Fruit fly (Drosophila melanogaster) whole organism, embryonic: ENCODE results near the gene Pat1.

ENCODE experiments used
- CG10147 ChIP-seq: fragments of 200-800 bp; sonication (Bioruptor generic); optimal IDR thresholded peaks from 2 replicates; lab custom pipeline; 2019; ENCODE audit warnings: missing biosample characterization, mild to moderate bottlenecking, missing genetic modification characterization, moderate library complexity
- CG10366 ChIP-seq: fragments of 200-800 bp; sonication (Bioruptor generic); IDR thresholded peaks from 2 replicates; pipeline ENCODE4 v1.3.6; 2022; ENCODE audit warnings: missing biosample characterization, missing genetic modification characterization
- CG10654 ChIP-seq: fragments of 200-800 bp; sonication (Bioruptor generic); optimal IDR thresholded peaks from 2 replicates; lab custom pipeline; 2016; ENCODE audit warnings: missing biosample characterization, missing genetic modification characterization
- CG11456 ChIP-seq: fragments of 200-800 bp; sonication (Bioruptor generic); IDR thresholded peaks from 3 replicates; pipeline ENCODE4 v1.3.6; 2022; ENCODE audit warnings: missing biosample characterization, missing genetic modification characterization
- CG11504 ChIP-seq: fragments of 200-800 bp; sonication (Bioruptor generic); optimal IDR thresholded peaks from 3 replicates; lab custom pipeline; 2019; ENCODE audit warnings: missing biosample characterization, mild to moderate bottlenecking, missing genetic modification characterization, moderate library complexity
- CG15601 ChIP-seq: fragments of 200-800 bp; sonication (Bioruptor generic); optimal IDR thresholded peaks from 3 replicates; lab custom pipeline; 2019; ENCODE audit warnings: missing biosample characterization, mild to moderate bottlenecking, missing genetic modification characterization, moderate library complexity
- CG16863 ChIP-seq: fragments of 200-800 bp; sonication (Bioruptor generic); optimal IDR thresholded peaks from 3 replicates; lab custom pipeline; 2016; ENCODE audit warnings: missing biosample characterization, missing genetic modification characterization
- CG17328 ChIP-seq: fragments of 200-800 bp; sonication (Bioruptor generic); IDR thresholded peaks from 2 replicates; pipeline ENCODE4 v1.3.6; 2022; ENCODE audit warnings: missing biosample characterization, missing genetic modification characterization
- CG17829 ChIP-seq: fragments of 200-800 bp; optimal IDR thresholded peaks from 2 replicates; lab custom pipeline; 2019; ENCODE audit warnings: missing biosample characterization, mild to moderate bottlenecking, missing genetic modification characterization, moderate library complexity
- CG18011 ChIP-seq: fragments of 200-800 bp; sonication (Bioruptor generic); optimal IDR thresholded peaks from 2 replicates; lab custom pipeline; 2017; ENCODE audit warnings: missing biosample characterization, missing genetic modification characterization, mild to moderate bottlenecking, moderate library complexity, missing genotype
- CG18262 ChIP-seq: fragments of 200-800 bp; optimal IDR thresholded peaks from 3 replicates; lab custom pipeline; 2019; ENCODE audit warnings: missing biosample characterization, mild to moderate bottlenecking, missing genetic modification characterization, moderate library complexity
- CG2116 ChIP-seq: fragments of 200-800 bp; sonication (Bioruptor generic); optimal IDR thresholded peaks from 3 replicates; lab custom pipeline; 2018; ENCODE audit warnings: missing biosample characterization, mild to moderate bottlenecking, missing genetic modification characterization
- CG32772 ChIP-seq: fragments of 200-800 bp; sonication (Bioruptor generic); IDR thresholded peaks from 2 replicates; pipeline ENCODE4 v1.3.6; 2022; ENCODE audit warnings: missing biosample characterization, missing genetic modification characterization
- CG3995 ChIP-seq: fragments of 200-800 bp; sonication (Bioruptor generic); optimal IDR thresholded peaks from 3 replicates; lab custom pipeline; 2016; ENCODE audit warnings: missing biosample characterization, missing genetic modification characterization
- CG4404 ChIP-seq: fragments of 200-800 bp; sonication (Bioruptor generic); IDR thresholded peaks from 2 replicates; pipeline ENCODE4 v1.3.6; 2022; ENCODE audit warnings: missing biosample characterization, missing genetic modification characterization
- CG5953 ChIP-seq: fragments of 200-800 bp; sonication (Bioruptor generic); IDR thresholded peaks from 2 replicates; pipeline ENCODE4 v1.3.6; 2022; ENCODE audit warnings: missing biosample characterization, missing genetic modification characterization
- CG6175 ChIP-seq: fragments of 200-800 bp; sonication (Bioruptor generic); IDR thresholded peaks from 3 replicates; pipeline ENCODE4 v1.3.6; 2022; ENCODE audit warnings: missing biosample characterization, missing genetic modification characterization
- CG6765 ChIP-seq: fragments of 200-800 bp; sonication (Bioruptor generic); optimal IDR thresholded peaks from 3 replicates; lab custom pipeline; 2017; ENCODE audit warnings: missing biosample characterization, mild to moderate bottlenecking, missing genetic modification characterization
- CG6791 ChIP-seq: fragments of 200-800 bp; sonication (Bioruptor generic); IDR thresholded peaks from 3 replicates; pipeline ENCODE4 v1.3.6; 2022; ENCODE audit warnings: missing biosample characterization, missing genetic modification characterization; ENCODE audit not compliant: partially characterized antibody
- CG7987 ChIP-seq: fragments of 200-800 bp; sonication (Bioruptor generic); optimal IDR thresholded peaks from 2 replicates; lab custom pipeline; 2018; ENCODE audit warnings: missing biosample characterization, mild to moderate bottlenecking, missing genetic modification characterization, moderate library complexity
- CG9609 ChIP-seq: fragments of 200-800 bp; sonication (Bioruptor generic); optimal IDR thresholded peaks from 3 replicates; lab custom pipeline; 2016; ENCODE audit warnings: missing biosample characterization, missing genetic modification characterization
- Drgx ChIP-seq: fragments of 200-800 bp; sonication (Bioruptor generic); IDR thresholded peaks from 2 replicates; pipeline ENCODE4 v1.3.6; 2022; ENCODE audit warnings: missing biosample characterization, missing genetic modification characterization
- Fer1 ChIP-seq: fragments of 200-800 bp; sonication (Bioruptor generic); optimal IDR thresholded peaks from 2 replicates; lab custom pipeline; 2017; ENCODE audit warnings: missing biosample characterization, mild to moderate bottlenecking, missing genetic modification characterization
- Gug ChIP-seq: fragments of 200-800 bp; sonication (Bioruptor generic); IDR thresholded peaks from 4 replicates; pipeline ENCODE4 v1.3.6; 2022; ENCODE audit warnings: missing biosample characterization, missing genetic modification characterization
- H2.0 ChIP-seq: fragments of 200-800 bp; sonication (Bioruptor generic); IDR thresholded peaks from 2 replicates; pipeline ENCODE4 v1.3.6; 2022; ENCODE audit warnings: missing biosample characterization, missing genetic modification characterization
- Max ChIP-seq: fragments of 200-800 bp; sonication (Bioruptor generic); optimal IDR thresholded peaks from 2 replicates; lab custom pipeline; 2016; ENCODE audit warnings: missing biosample characterization, mild to moderate bottlenecking, missing genetic modification characterization
- Med ChIP-seq: fragments of 200-800 bp; sonication (Bioruptor generic); peaks from one replicate; lab custom pipeline; 2016; ENCODE audit warnings: missing biosample characterization, missing genetic modification characterization, mild to moderate bottlenecking, inconsistent platforms, moderate library complexity
- Mrtf ChIP-seq: fragments of 200-800 bp; sonication (Bioruptor generic); IDR thresholded peaks from 3 replicates; pipeline ENCODE4 v1.3.6; 2022; ENCODE audit warnings: missing biosample characterization, missing genetic modification characterization
- Myb ChIP-seq: fragments of 200-800 bp; sonication (Bioruptor generic); optimal IDR thresholded peaks from 2 replicates; lab custom pipeline; 2016; ENCODE audit warnings: missing biosample characterization, missing genetic modification characterization
- Neu2 ChIP-seq: fragments of 200-800 bp; sonication (Bioruptor generic); optimal IDR thresholded peaks from 3 replicates; lab custom pipeline; 2016; ENCODE audit warnings: missing biosample characterization, missing genetic modification characterization, borderline replicate concordance
- Sry-δ ChIP-seq: fragments of 200-800 bp; sonication (Bioruptor generic); optimal IDR thresholded peaks from 2 replicates; lab custom pipeline; 2016; ENCODE audit warnings: missing biosample characterization, missing genetic modification characterization
- Ssrp ChIP-seq: fragments of 200-800 bp; sonication (Bioruptor generic); optimal IDR thresholded peaks from 2 replicates; lab custom pipeline; 2018; ENCODE audit warnings: missing biosample characterization, mild to moderate bottlenecking, missing genetic modification characterization, moderate library complexity
- Vsx1 ChIP-seq: fragments of 200-800 bp; sonication (Bioruptor generic); optimal IDR thresholded peaks from 2 replicates; lab custom pipeline; 2017; ENCODE audit warnings: missing biosample characterization, mild to moderate bottlenecking, missing genetic modification characterization, missing genetic modification reagents
- ac ChIP-seq: fragments of 200-800 bp; sonication (Bioruptor generic); optimal IDR thresholded peaks from 3 replicates; lab custom pipeline; 2017; ENCODE audit warnings: missing biosample characterization, mild to moderate bottlenecking, missing genetic modification characterization
- ato ChIP-seq: fragments of 200-800 bp; sonication (Bioruptor generic); IDR thresholded peaks from 2 replicates; pipeline ENCODE4 v1.3.6; 2022; ENCODE audit warnings: missing biosample characterization, missing genetic modification characterization; ENCODE audit not compliant: partially characterized antibody
- bab2 ChIP-seq: fragments of 200-800 bp; sonication (Bioruptor generic); optimal IDR thresholded peaks from 2 replicates; lab custom pipeline; 2016; ENCODE audit warnings: missing biosample characterization, missing genetic modification characterization
- emc ChIP-seq: fragments of 200-800 bp; sonication (Bioruptor generic); optimal IDR thresholded peaks from 2 replicates; lab custom pipeline; 2016; ENCODE audit warnings: missing biosample characterization, missing genetic modification characterization
- exex ChIP-seq: fragments of 200-800 bp; sonication (Bioruptor generic); optimal IDR thresholded peaks from 4 replicates; lab custom pipeline; 2018; ENCODE audit warnings: missing biosample characterization, mild to moderate bottlenecking, missing genetic modification characterization, moderate library complexity
- grau ChIP-seq: fragments of 200-800 bp; optimal IDR thresholded peaks from 3 replicates; lab custom pipeline; 2019; ENCODE audit warnings: missing biosample characterization, mild to moderate bottlenecking, missing genetic modification characterization, moderate library complexity
- ham ChIP-seq: fragments of 200-800 bp; sonication (Bioruptor generic); IDR thresholded peaks from 2 replicates; pipeline ENCODE4 v1.3.6; 2022; ENCODE audit warnings: missing biosample characterization, missing genetic modification characterization
- hkb ChIP-seq, 2 experiments: fragments of 200-800 bp in 1 of 2; fragments of >200 bp in 1 of 2; sonication (Bioruptor generic) in 1 of 2; IDR thresholded peaks in 1 of 2; optimal IDR thresholded peaks in 1 of 2; 2 replicates each; pipeline versions ENCODE4 v1.3.6 to Lab custom; 2017 to 2022; ENCODE audit warnings: missing biosample characterization in 1 of 2, missing genetic modification characterization in 1 of 2
- kni ChIP-seq: fragments of 200-800 bp; sonication (Bioruptor generic); optimal IDR thresholded peaks from 3 replicates; lab custom pipeline; 2017; ENCODE audit warnings: mild to moderate bottlenecking, missing biosample characterization, missing genetic modification reagents, missing genetic modification characterization
- maf-S ChIP-seq: fragments of 200-800 bp; sonication (Bioruptor generic); optimal IDR thresholded peaks from 2 replicates; lab custom pipeline; 2016; ENCODE audit warnings: missing biosample characterization, missing genetic modification characterization
- onecut ChIP-seq: fragments of 200-800 bp; sonication (Bioruptor generic); IDR thresholded peaks from 2 replicates; pipeline ENCODE4 v1.3.6; 2022; ENCODE audit warnings: missing biosample characterization, missing genetic modification characterization
- ssp ChIP-seq: fragments of 200-800 bp; sonication (Bioruptor generic); IDR thresholded peaks from 2 replicates; pipeline ENCODE4 v1.3.6; 2022; ENCODE audit warnings: missing biosample characterization, missing genetic modification characterization
- tin ChIP-seq: fragments of 200-800 bp; sonication (Bioruptor generic); optimal IDR thresholded peaks from 3 replicates; lab custom pipeline; 2016; ENCODE audit warnings: missing biosample characterization, missing genetic modification characterization
- usp ChIP-seq: fragments of >200 bp; optimal IDR thresholded peaks from 2 replicates; lab custom pipeline; 2017; ENCODE audit warnings: missing biosample characterization, missing genetic modification characterization
- zen ChIP-seq: fragments of 200-800 bp; sonication (Bioruptor generic); optimal IDR thresholded peaks from 3 replicates; lab custom pipeline; 2018; ENCODE audit warnings: missing biosample characterization, mild to moderate bottlenecking, missing genetic modification characterization, moderate library complexity
- zf30C ChIP-seq: fragments of 200-800 bp; sonication (Bioruptor generic); optimal IDR thresholded peaks from 3 replicates; lab custom pipeline; 2018; ENCODE audit warnings: missing biosample characterization, mild to moderate bottlenecking, missing genetic modification characterization

Gene Pat1

DNA sequence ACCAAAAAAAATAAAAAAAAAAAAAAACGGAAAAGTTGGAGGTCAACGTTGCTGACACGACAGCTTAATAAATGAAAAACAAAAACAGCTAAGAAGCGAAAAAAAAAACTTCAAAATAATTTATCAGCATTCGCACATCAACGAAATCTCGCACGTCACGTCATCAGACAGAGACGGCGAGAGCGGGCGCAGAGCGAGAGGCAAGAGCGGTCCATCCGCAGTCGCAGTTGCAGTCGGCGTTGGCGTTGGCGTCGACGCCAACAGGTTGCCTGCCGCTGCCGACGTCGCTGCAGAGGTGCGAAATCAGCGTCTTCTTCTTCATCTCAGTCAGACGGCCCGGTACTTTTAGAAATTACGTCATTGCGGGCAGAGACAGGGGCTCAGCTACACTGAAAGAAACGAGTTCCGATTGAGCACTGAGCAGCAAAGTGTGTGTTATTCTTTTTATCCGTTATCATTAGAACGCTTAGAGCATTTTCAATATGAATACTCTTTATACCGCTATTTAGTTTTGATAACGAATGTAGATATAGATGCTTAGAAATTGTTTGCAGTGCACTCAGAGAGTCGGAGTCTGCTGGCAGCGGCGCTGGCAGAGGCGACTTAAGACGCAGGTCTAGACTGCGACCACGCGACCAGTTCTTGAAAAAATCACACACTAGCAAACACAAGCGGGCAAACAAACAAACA lies 41.0 kb upstream of the Pat1 start (continued):
- TF ChIP-seq H2.0 (peak; percentile 96), exex (tag; lab: Kevin White, UChicago) (peak; percentile 76), onecut (GFP tag; lab: Robert Waterston, UW) (peak; percentile 93), CG5953 (GFP tag; lab: Robert Waterston, UW) (peak; percentile 85), Sry-δ (peak; percentile 75), CG11456 (GFP tag; lab: Robert Waterston, UW) (peak; percentile 97), CG17328 (GFP tag; lab: Robert Waterston, UW) (peak; percentile 96), CG18011 (GFP tag; lab: Kevin White, UChicago) (peak; percentile 74), CG32772 (GFP tag; lab: Robert Waterston, UW) (peak; percentile 95), CG10366 (GFP tag; lab: Robert Waterston, UW) (peak; percentile 95), ham (GFP tag; lab: Robert Waterston, UW) (peak; percentile 89), kni (GFP tag; lab: Kevin White, UChicago) (peak; percentile 43), CG17829 (tag; lab: Kevin White, UChicago) (peak; percentile 97), maf-S (GFP tag; lab: Kevin White, UChicago) (peak; percentile 94), ssp (GFP tag; lab: Robert Waterston, UW) (peak; percentile 83), CG3995 (GFP tag; lab: Kevin White, UChicago) (peak; percentile 81), ato (GFP tag; lab: Robert Waterston, UW) (no peak), grau (tag; lab: Kevin White, UChicago) (peak; percentile 92), Max (peak; percentile 96), Myb (GFP tag; lab: Kevin White, UChicago) (peak; percentile 87), CG6765 (GFP tag; lab: Kevin White, UChicago) (peak; percentile 91), CG18262 (peak; percentile 94), CG15601 (peak; percentile 80), ac (peak; percentile 84), CG10147 (GFP tag; lab: Kevin White, UChicago) (peak; percentile 96), CG6791 (GFP tag; lab: Robert Waterston, UW) (no peak), Gug (GFP tag; lab: Robert Waterston, UW) (peak; percentile 97), CG10654 (GFP tag; lab: Kevin White, UChicago) (peak; percentile 96), tin (GFP tag; lab: Kevin White, UChicago) (peak; percentile 97), hkb (optimal IDR thresholded peaks at IDR 0.05; lab: Kevin White, UChicago) (no peak), hkb (GFP tag; IDR thresholded peaks at IDR 0.05; lab: Robert Waterston, UW) (peak; percentile 97), usp (no peak), emc (peak; percentile 95), Med (GFP tag; lab: Kevin White, UChicago) (peak; percentile 100), Neu2 (GFP tag; lab: Kevin White, UChicago) (peak; percentile 95), CG16863 (peak; percentile 94), CG9609 (peak; percentile 93), Ssrp (tag; lab: Kevin White, UChicago) (peak; percentile 89), CG11504 (tag; lab: Kevin White, UChicago) (peak; percentile 92), CG7987 (GFP tag; lab: Kevin White, UChicago) (peak; percentile 90), Fer1 (peak; percentile 96), CG6175 (peak; percentile 94), Mrtf (GFP tag; lab: Robert Waterston, UW) (peak; percentile 96), bab2 (GFP tag; lab: Kevin White, UChicago) (peak; percentile 96), zf30C (GFP tag; lab: Kevin White, UChicago) (peak; percentile 87), Drgx (GFP tag; lab: Robert Waterston, UW) (peak; percentile 98), CG2116 (GFP tag; lab: Kevin White, UChicago) (peak; percentile 64), Vsx1 (GFP tag; lab: Kevin White, UChicago) (peak; percentile 78), zen (tag; lab: Kevin White, UChicago) (peak; percentile 97), CG4404 (peak; percentile 97)
